Fruit fly (Drosophila melanogaster) whole organism, embryonic: ENCODE data around the gene moody.

Source experiments
- B-H2 ChIP-seq: fragments of 200-800 bp; sonication (Bioruptor generic); optimal IDR thresholded peaks from 2 replicates; lab custom pipeline; 2018; ENCODE audit warnings: missing biosample characterization, mild to moderate bottlenecking, missing genetic modification characterization
- CG11695 ChIP-seq: fragments of 200-800 bp; sonication (Bioruptor generic); IDR thresholded peaks from 3 replicates; pipeline ENCODE4 v1.3.6; 2022; ENCODE audit warnings: missing biosample characterization, missing genetic modification characterization
- CG11723 ChIP-seq: fragments of 200-800 bp; sonication (Bioruptor generic); optimal IDR thresholded peaks from 2 replicates; lab custom pipeline; 2017; ENCODE audit warnings: missing biosample characterization, mild to moderate bottlenecking, missing genetic modification characterization
- CG14965 ChIP-seq: fragments of 200-800 bp; sonication (Bioruptor generic); optimal IDR thresholded peaks from 2 replicates; lab custom pipeline; 2016; ENCODE audit warnings: missing biosample characterization, missing genetic modification characterization, borderline replicate concordance
- CG15696 ChIP-seq: fragments of 200-800 bp; sonication (Bioruptor generic); optimal IDR thresholded peaks from 2 replicates; lab custom pipeline; 2019; ENCODE audit warnings: missing biosample characterization, mild to moderate bottlenecking, missing genetic modification characterization, moderate library complexity
- CG17829 ChIP-seq: fragments of 200-800 bp; optimal IDR thresholded peaks from 2 replicates; lab custom pipeline; 2019; ENCODE audit warnings: missing biosample characterization, mild to moderate bottlenecking, missing genetic modification characterization, moderate library complexity
- CG32772 ChIP-seq: fragments of 200-800 bp; sonication (Bioruptor generic); IDR thresholded peaks from 2 replicates; pipeline ENCODE4 v1.3.6; 2022; ENCODE audit warnings: missing biosample characterization, missing genetic modification characterization
- CG34224 ChIP-seq: fragments of 200-800 bp; sonication (Bioruptor generic); IDR thresholded peaks from 3 replicates; pipeline ENCODE4 v1.3.6; 2022; ENCODE audit warnings: missing biosample characterization, missing genetic modification characterization; ENCODE audit not compliant: partially characterized antibody
- CG4360 ChIP-seq: fragments of 200-800 bp; sonication (Bioruptor generic); IDR thresholded peaks from 2 replicates; pipeline ENCODE4 v1.3.6; 2022; ENCODE audit warnings: missing biosample characterization, missing genetic modification characterization
- CG43689 ChIP-seq: fragments of 200-800 bp; sonication (Bioruptor generic); IDR thresholded peaks from 2 replicates; pipeline ENCODE4 v1.3.6; 2022; ENCODE audit warnings: missing biosample characterization, missing genetic modification characterization
- CG6175 ChIP-seq: fragments of 200-800 bp; sonication (Bioruptor generic); IDR thresholded peaks from 3 replicates; pipeline ENCODE4 v1.3.6; 2022; ENCODE audit warnings: missing biosample characterization, missing genetic modification characterization
- CG6654 ChIP-seq: fragments of 200-800 bp; sonication (Bioruptor generic); optimal IDR thresholded peaks from 2 replicates; lab custom pipeline; 2017; ENCODE audit warnings: missing biosample characterization, mild to moderate bottlenecking, missing genetic modification characterization
- CG6813 ChIP-seq: fragments of 200-800 bp; sonication (Bioruptor generic); optimal IDR thresholded peaks from 2 replicates; lab custom pipeline; 2017; ENCODE audit warnings: missing biosample characterization, missing genetic modification characterization, mild to moderate bottlenecking, moderate library complexity, missing genetic modification reagents
- CG7556 ChIP-seq: fragments of 200-800 bp; sonication (Bioruptor generic); optimal IDR thresholded peaks from 2 replicates; lab custom pipeline; 2017; ENCODE audit warnings: missing biosample characterization, mild to moderate bottlenecking, missing genetic modification characterization
- D19A ChIP-seq: fragments of 200-800 bp; optimal IDR thresholded peaks from 3 replicates; lab custom pipeline; 2019; ENCODE audit warnings: missing biosample characterization, mild to moderate bottlenecking, missing genetic modification characterization, moderate library complexity
- Dll ChIP-seq: fragments of 200-800 bp; sonication (Bioruptor generic); IDR thresholded peaks from 4 replicates; pipeline ENCODE4 v1.3.6; 2022; ENCODE audit warnings: missing biosample characterization, missing genetic modification characterization; ENCODE audit not compliant: partially characterized antibody
- Drgx ChIP-seq: fragments of 200-800 bp; sonication (Bioruptor generic); IDR thresholded peaks from 2 replicates; pipeline ENCODE4 v1.3.6; 2022; ENCODE audit warnings: missing biosample characterization, missing genetic modification characterization
- MESR4 ChIP-seq: fragments of 200-800 bp; sonication (Bioruptor generic); optimal IDR thresholded peaks from 2 replicates; lab custom pipeline; 2018; ENCODE audit warnings: missing biosample characterization, mild to moderate bottlenecking, missing genetic modification characterization, moderate library complexity
- Med ChIP-seq: fragments of 200-800 bp; sonication (Bioruptor generic); peaks from one replicate; lab custom pipeline; 2016; ENCODE audit warnings: missing biosample characterization, missing genetic modification characterization, mild to moderate bottlenecking, inconsistent platforms, moderate library complexity
- Meics ChIP-seq: fragments of 200-800 bp; sonication (Bioruptor generic); optimal IDR thresholded peaks from 2 replicates; lab custom pipeline; 2017; ENCODE audit warnings: missing biosample characterization, mild to moderate bottlenecking, missing genetic modification characterization
- Mrtf ChIP-seq: fragments of 200-800 bp; sonication (Bioruptor generic); IDR thresholded peaks from 3 replicates; pipeline ENCODE4 v1.3.6; 2022; ENCODE audit warnings: missing biosample characterization, missing genetic modification characterization
- NC2α ChIP-seq: fragments of 200-800 bp; sonication (Bioruptor generic); optimal IDR thresholded peaks from 2 replicates; lab custom pipeline; 2016; ENCODE audit warnings: missing biosample characterization, missing genetic modification characterization
- Nf-YC ChIP-seq: fragments of 200-800 bp; optimal IDR thresholded peaks from 3 replicates; lab custom pipeline; 2019; ENCODE audit warnings: missing biosample characterization, mild to moderate bottlenecking, missing genetic modification characterization, moderate library complexity
- NfI ChIP-seq: fragments of 200-800 bp; sonication (Bioruptor generic); optimal IDR thresholded peaks from 3 replicates; lab custom pipeline; 2018; ENCODE audit warnings: missing biosample characterization, mild to moderate bottlenecking, missing genetic modification characterization, moderate library complexity
- Rfx ChIP-seq: fragments of 200-800 bp; sonication (Bioruptor generic); IDR thresholded peaks from 2 replicates; pipeline ENCODE4 v1.3.6; 2022; ENCODE audit warnings: missing biosample characterization, missing genetic modification characterization
- TFAM ChIP-seq: fragments of 200-800 bp; sonication (Bioruptor generic); optimal IDR thresholded peaks from 2 replicates; lab custom pipeline; 2017; ENCODE audit warnings: missing biosample characterization, missing genetic modification characterization, inconsistent platforms
- Trl ChIP-seq, 3 experiments: fragments of >200 bp in 2 of 3; fragments of 200-800 bp in 1 of 3; sonication (Bioruptor generic) in 1 of 3; optimal IDR thresholded peaks; 2 replicates in 1 of 3; 3 replicates in 2 of 3; lab custom pipeline; 2016 to 2017; ENCODE audit warnings: missing biosample characterization in 1 of 3, missing genetic modification characterization in 1 of 3
- YL-1 ChIP-seq: fragments of 200-800 bp; sonication (Bioruptor generic); optimal IDR thresholded peaks from 3 replicates; lab custom pipeline; 2017; ENCODE audit warnings: missing biosample characterization, mild to moderate bottlenecking, missing genetic modification characterization
- abd-A ChIP-seq: fragments of 200-800 bp; sonication (Bioruptor generic); optimal IDR thresholded peaks from 3 replicates; lab custom pipeline; 2019; ENCODE audit warnings: missing biosample characterization, mild to moderate bottlenecking, missing genetic modification characterization, moderate library complexity
- ac ChIP-seq: fragments of 200-800 bp; sonication (Bioruptor generic); optimal IDR thresholded peaks from 3 replicates; lab custom pipeline; 2017; ENCODE audit warnings: missing biosample characterization, mild to moderate bottlenecking, missing genetic modification characterization
- amos ChIP-seq: fragments of 200-800 bp; sonication (Bioruptor generic); IDR thresholded peaks from 2 replicates; pipeline ENCODE4 v1.3.6; 2022; ENCODE audit warnings: missing biosample characterization, missing genetic modification characterization; ENCODE audit not compliant: partially characterized antibody
- ara ChIP-seq: fragments of 200-800 bp; sonication (Bioruptor generic); IDR thresholded peaks from 2 replicates; pipeline ENCODE4 v1.3.6; 2022; ENCODE audit warnings: missing biosample characterization, missing genetic modification characterization
- ase ChIP-seq: fragments of 200-800 bp; sonication (Bioruptor generic); IDR thresholded peaks from 3 replicates; pipeline ENCODE4 v1.3.6; 2022; ENCODE audit warnings: missing biosample characterization, missing genetic modification characterization
- br ChIP-seq: fragments of >200 bp; optimal IDR thresholded peaks from 2 replicates; lab custom pipeline; 2017
- btn ChIP-seq: fragments of 200-800 bp; sonication (Bioruptor generic); optimal IDR thresholded peaks from 2 replicates; lab custom pipeline; 2016; ENCODE audit warnings: missing biosample characterization, missing genetic modification characterization
- cg ChIP-seq: fragments of 200-800 bp; sonication (Bioruptor generic); optimal IDR thresholded peaks from 3 replicates; lab custom pipeline; 2019; ENCODE audit warnings: missing biosample characterization, mild to moderate bottlenecking, missing genetic modification characterization, moderate library complexity
- ci ChIP-seq: fragments of 200-800 bp; sonication (Bioruptor generic); IDR thresholded peaks from 3 replicates; pipeline ENCODE4 v1.3.6; 2022; ENCODE audit warnings: missing biosample characterization, missing genetic modification characterization
- gfzf ChIP-seq: fragments of 200-800 bp; sonication (Bioruptor generic); optimal IDR thresholded peaks from 2 replicates; lab custom pipeline; 2016; ENCODE audit warnings: missing biosample characterization, mild to moderate bottlenecking, missing genetic modification characterization, moderate library complexity
- kni ChIP-seq: fragments of 200-800 bp; sonication (Bioruptor generic); optimal IDR thresholded peaks from 3 replicates; lab custom pipeline; 2017; ENCODE audit warnings: mild to moderate bottlenecking, missing biosample characterization, missing genetic modification reagents, missing genetic modification characterization
- lab ChIP-seq: fragments of 200-800 bp; sonication (Bioruptor generic); optimal IDR thresholded peaks from 3 replicates; lab custom pipeline; 2017; ENCODE audit warnings: missing biosample characterization, missing genetic modification characterization, mild to moderate bottlenecking, moderate library complexity, missing genetic modification reagents
- lov ChIP-seq, 2 experiments: fragments of 200-800 bp in 1 of 2; fragments of >200 bp in 1 of 2; sonication (Bioruptor generic) in 1 of 2; IDR thresholded peaks in 1 of 2; optimal IDR thresholded peaks in 1 of 2; 2 replicates in 1 of 2; 3 replicates in 1 of 2; pipeline versions ENCODE4 v1.3.6 to Lab custom; 2017 to 2022; ENCODE audit warnings: missing biosample characterization in 1 of 2, missing genetic modification characterization in 1 of 2
- nerfin-1 ChIP-seq: fragments of 200-800 bp; sonication (Bioruptor generic); optimal IDR thresholded peaks from 3 replicates; lab custom pipeline; 2019; ENCODE audit warnings: missing biosample characterization, mild to moderate bottlenecking, missing genetic modification characterization, moderate library complexity
- odd ChIP-seq: fragments of 200-800 bp; sonication (Bioruptor generic); optimal IDR thresholded peaks from 2 replicates; lab custom pipeline; 2017; ENCODE audit warnings: missing biosample characterization, mild to moderate bottlenecking, missing genetic modification characterization
- pum ChIP-seq: fragments of 200-800 bp; sonication (Bioruptor generic); optimal IDR thresholded peaks from 2 replicates; lab custom pipeline; 2016; ENCODE audit warnings: missing biosample characterization, missing genetic modification characterization
- sqz ChIP-seq: fragments of 200-800 bp; sonication (Bioruptor generic); optimal IDR thresholded peaks from 3 replicates; lab custom pipeline; 2018; ENCODE audit warnings: missing biosample characterization, mild to moderate bottlenecking, missing genetic modification characterization
- ssp ChIP-seq: fragments of 200-800 bp; sonication (Bioruptor generic); IDR thresholded peaks from 2 replicates; pipeline ENCODE4 v1.3.6; 2022; ENCODE audit warnings: missing biosample characterization, missing genetic modification characterization
- yki ChIP-seq: fragments of >200 bp; optimal IDR thresholded peaks from 3 replicates; lab custom pipeline; 2018
- zfh1 ChIP-seq: fragments of 200-800 bp; sonication (Bioruptor generic); IDR thresholded peaks from 3 replicates; pipeline ENCODE4 v1.3.6; 2022; ENCODE audit warnings: missing biosample characterization, missing genetic modification characterization

Gene moody

dm6 chrX:2010010-2010873, 39.7 kb downstream of the moody start, which contains the start of gene east (continued):
- no peak for TF ChIP-seq Mrtf (GFP tag; lab: Robert Waterston, UW)
- no peak for TF ChIP-seq Meics (GFP tag; lab: Kevin White, UChicago)
- TF ChIP-seq CG11695 = no peak
- TF ChIP-seq lab (GFP tag; lab: Kevin White, UChicago) = peak; percentile 14
- TF ChIP-seq ssp (GFP tag; lab: Robert Waterston, UW) = no peak
- peak; percentile 91 for TF ChIP-seq cg (GFP tag; lab: Kevin White, UChicago)
- TF ChIP-seq Nf-YC (tag; lab: Kevin White, UChicago) = peak; percentile 48
- no peak; the same call in 2 of the 3 replicates for TF ChIP-seq CG6175 (GFP tag; lab: Robert Waterston, UW)
- TF ChIP-seq yki = no peak
- 0 out of 2 replicates have a peak, but pooled peaks have one; percentile 3 for TF ChIP-seq ara (GFP tag; lab: Robert Waterston, UW)
- TF ChIP-seq CG32772 (GFP tag; lab: Robert Waterston, UW) = no peak
- TF ChIP-seq Med (GFP tag; lab: Kevin White, UChicago) = peak; percentile 79
- no peak for TF ChIP-seq CG4360
- peak; percentile 34 for TF ChIP-seq kni
- no peak for TF ChIP-seq CG6654 (GFP tag; lab: Kevin White, UChicago)
- peak; percentile 70 for TF ChIP-seq YL-1 (GFP tag; lab: Kevin White, UChicago)
- no peak for TF ChIP-seq btn (GFP tag; lab: Kevin White, UChicago)
- TF ChIP-seq Rfx = peak; percentile 35; the same call in 1 of the 2 replicates
- TF ChIP-seq ac (GFP tag; lab: Kevin White, UChicago) = no peak
- TF ChIP-seq Dll (GFP tag; lab: Robert Waterston, UW) = peak; percentile 32; the same call in 2 of the 4 replicates
- TF ChIP-seq nerfin-1 = no peak
- TF ChIP-seq abd-A = peak; percentile 62
- no peak for TF ChIP-seq D19A
- no peak for TF ChIP-seq pum (GFP tag; lab: Kevin White, UChicago)
- TF ChIP-seq sqz = peak; percentile 3
- TF ChIP-seq CG43689 (GFP tag; lab: Robert Waterston, UW) = no peak
- TF ChIP-seq CG34224 = 0 out of 3 replicates have a peak, but pooled peaks have one; percentile 17
- no peak for TF ChIP-seq odd (GFP tag; lab: Kevin White, UChicago)
- TF ChIP-seq CG11723 (GFP tag; lab: Kevin White, UChicago) = no peak
- no peak for TF ChIP-seq zfh1 (GFP tag; lab: Robert Waterston, UW)
- peak; percentile 77 to 92 for TF ChIP-seq Trl (optimal IDR thresholded peaks at IDR 0.05; lab: Kevin White, UChicago)
- no peak for TF ChIP-seq Trl (GFP tag; optimal IDR thresholded peaks at IDR 0.05; lab: Kevin White, UChicago)
- TF ChIP-seq NfI (GFP tag; lab: Kevin White, UChicago) = peak; percentile 17
- TF ChIP-seq CG15696 = no peak
- TF ChIP-seq CG14965 (GFP tag; lab: Kevin White, UChicago) = no peak
- no peak for TF ChIP-seq CG7556 (GFP tag; lab: Kevin White, UChicago)
- TF ChIP-seq ci (GFP tag; lab: Robert Waterston, UW) = peak; percentile 23; the same call in 1 of the 3 replicates
- no peak for TF ChIP-seq br
- peak; percentile 16 for TF ChIP-seq CG6813
- no peak for TF ChIP-seq TFAM (GFP tag; lab: Kevin White, UChicago)
- TF ChIP-seq lov (optimal IDR thresholded peaks at IDR 0.05; lab: Kevin White, UChicago) = no peak
- TF ChIP-seq lov (GFP tag; IDR thresholded peaks at IDR 0.05; lab: Robert Waterston, UW) = 0 out of 3 replicates have a peak, but pooled peaks have one; percentile 11
- TF ChIP-seq gfzf (GFP tag; lab: Kevin White, UChicago) = no peak
- TF ChIP-seq CG17829 (tag; lab: Kevin White, UChicago) = peak; percentile 46
- TF ChIP-seq NC2α = no peak
- no peak for TF ChIP-seq B-H2 (GFP tag; lab: Kevin White, UChicago)
- TF ChIP-seq amos = no peak
- 0 out of 2 replicates have a peak, but pooled peaks have one; percentile 5 for TF ChIP-seq Drgx (GFP tag; lab: Robert Waterston, UW)
- TF ChIP-seq MESR4 (GFP tag; lab: Kevin White, UChicago) = peak; percentile 79
- TF ChIP-seq ase (GFP tag; lab: Robert Waterston, UW) = no peak
